Worm (Caenorhabditis elegans): ENCODE results near the gene spp-30.

DNA sequence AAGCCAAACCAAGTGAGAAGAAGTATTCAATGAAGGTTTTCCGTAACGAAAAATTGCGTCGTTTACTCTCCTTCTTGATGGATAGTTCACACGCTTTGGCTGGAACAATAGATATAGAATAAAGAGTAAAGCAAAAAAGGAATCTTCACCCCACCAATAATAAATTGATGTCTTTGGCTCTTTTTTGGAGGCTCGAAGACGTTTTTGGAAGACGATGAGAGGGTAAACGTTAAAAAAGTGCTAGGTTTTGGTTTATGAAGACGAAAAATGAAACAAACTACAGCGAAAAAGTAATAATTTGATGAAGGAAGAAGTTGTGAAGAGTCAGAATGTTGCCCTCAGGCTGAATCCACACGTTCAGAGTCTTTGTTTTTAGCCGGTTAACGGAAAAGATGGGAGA lies 6.5 kb downstream of the spp-30 start, which contains the start of gene sto-3:
- TF ChIP-seq dao-5 (tag; optimal IDR thresholded peaks at IDR 0.05) (no peak), him-1 (tag; optimal IDR thresholded peaks at IDR 0.05) (no peak)

Data from whole organism, L4/young adult.